Fruit fly (Drosophila melanogaster): ENCODE data around the gene b.

The b gene

dm6 chr2L:13838647-13839390 lies 17.8 kb downstream of the b start (continued):
- no peak for TF ChIP-seq dpn (GFP tag; optimal IDR thresholded peaks at IDR 0.05)
- TF ChIP-seq trem (tag; optimal IDR thresholded peaks at IDR 0.05): no peak
- no peak for TF ChIP-seq Trl (optimal IDR thresholded peaks at IDR 0.05)
- peak; percentile 19 for TF ChIP-seq Trl (GFP tag; optimal IDR thresholded peaks at IDR 0.05)
- no peak for TF ChIP-seq CrebB (tag; optimal IDR thresholded peaks at IDR 0.05)
- TF ChIP-seq lab (GFP tag; optimal IDR thresholded peaks at IDR 0.05): peak; percentile 67
- no peak for TF ChIP-seq CG2116 (GFP tag; optimal IDR thresholded peaks at IDR 0.05)
- peak; percentile 27 for TF ChIP-seq Hand (GFP tag; optimal IDR thresholded peaks at IDR 0.05)
- no peak for TF ChIP-seq fd3F (GFP tag; optimal IDR thresholded peaks at IDR 0.05)
- TF ChIP-seq CG8359 (GFP tag; optimal IDR thresholded peaks at IDR 0.05; ENCODE audit: borderline replicate concordance): no peak
- no peak for TF ChIP-seq CG18764 (GFP tag; optimal IDR thresholded peaks at IDR 0.05)
- TF ChIP-seq nmo (GFP tag; optimal IDR thresholded peaks at IDR 0.05): no peak
- TF ChIP-seq tup (GFP tag; optimal IDR thresholded peaks at IDR 0.05): no peak
- TF ChIP-seq CG14860 (GFP tag; IDR thresholded peaks at IDR 0.05; ENCODE audit: partially characterized antibody): no peak
- TF ChIP-seq grn (GFP tag; optimal IDR thresholded peaks at IDR 0.05): peak; percentile 82
- peak; percentile 0 for TF ChIP-seq CG10543 (GFP tag; optimal IDR thresholded peaks at IDR 0.05)
- TF ChIP-seq Bgb (GFP tag; IDR thresholded peaks at IDR 0.05; ENCODE audit: partially characterized antibody): no peak
- TF ChIP-seq CG13894 (tag; optimal IDR thresholded peaks at IDR 0.05): peak; percentile 54
- no peak for TF ChIP-seq ERR (GFP tag; optimal IDR thresholded peaks at IDR 0.05)
- TF ChIP-seq Nf-YA (GFP tag; IDR thresholded peaks at IDR 0.05): no peak
- no peak for TF ChIP-seq Atf-2 (GFP tag; optimal IDR thresholded peaks at IDR 0.05)
- no peak for TF ChIP-seq trh (GFP tag; optimal IDR thresholded peaks at IDR 0.05)
- TF ChIP-seq CG7963 (GFP tag; IDR thresholded peaks at IDR 0.05; ENCODE audit: partially characterized antibody): no peak
- no peak for TF ChIP-seq CG13123 (GFP tag; optimal IDR thresholded peaks at IDR 0.05)
- no peak for TF ChIP-seq CG6689 (GFP tag; IDR thresholded peaks at IDR 0.05)
- TF ChIP-seq CG2678 (tag; optimal IDR thresholded peaks at IDR 0.05): peak; percentile 66
- no peak for TF ChIP-seq CG18011 (GFP tag; optimal IDR thresholded peaks at IDR 0.05)
- no peak for TF ChIP-seq bcd (GFP tag; optimal IDR thresholded peaks at IDR 0.05)
- TF ChIP-seq CG15601 (tag; optimal IDR thresholded peaks at IDR 0.05): peak; percentile 9
- peak; percentile 72; the same call in 2 of the 4 replicates for TF ChIP-seq chinmo (GFP tag; IDR thresholded peaks at IDR 0.05; ENCODE audit: partially characterized antibody)
- no peak for TF ChIP-seq CG8388 (GFP tag; optimal IDR thresholded peaks at IDR 0.05)
- no peak for TF ChIP-seq CG4424 (GFP tag; optimal IDR thresholded peaks at IDR 0.05)
- no peak for TF ChIP-seq CG17612 (GFP tag; IDR thresholded peaks at IDR 0.05)
- TF ChIP-seq CG2202 (tag; optimal IDR thresholded peaks at IDR 0.05): peak; percentile 36
- TF ChIP-seq CG4360 (GFP tag; IDR thresholded peaks at IDR 0.05): peak; percentile 78
- TF ChIP-seq CG5245 (GFP tag; optimal IDR thresholded peaks at IDR 0.05): no peak
- peak; percentile 10 for TF ChIP-seq CG4820 (GFP tag; optimal IDR thresholded peaks at IDR 0.05)
- TF ChIP-seq CG3847 (GFP tag; IDR thresholded peaks at IDR 0.05): no peak
- TF ChIP-seq salm (tag; optimal IDR thresholded peaks at IDR 0.05): peak; percentile 22
- no peak; the same call in 1 of the 2 replicates for TF ChIP-seq CG14014 (GFP tag; IDR thresholded peaks at IDR 0.05)
- no peak for TF ChIP-seq CG3726 (GFP tag; IDR thresholded peaks at IDR 0.05)
- no peak for TF ChIP-seq CG4617 (GFP tag; optimal IDR thresholded peaks at IDR 0.05; ENCODE audit: borderline replicate concordance)
- no peak for TF ChIP-seq Neu2 (GFP tag; optimal IDR thresholded peaks at IDR 0.05; ENCODE audit: borderline replicate concordance)
- TF ChIP-seq crol (GFP tag; IDR thresholded peaks at IDR 0.05): no peak
- no peak for TF ChIP-seq esg (GFP tag; conservative IDR thresholded peaks at IDR 0.05)
- TF ChIP-seq CG42726 (GFP tag; IDR thresholded peaks at IDR 0.05; ENCODE audit: partially characterized antibody): no peak
- TF ChIP-seq NfI (GFP tag; optimal IDR thresholded peaks at IDR 0.05): no peak
- peak; percentile 14 for TF ChIP-seq CG8290 (GFP tag; optimal IDR thresholded peaks at IDR 0.05)
- TF ChIP-seq CG8290 (tag; optimal IDR thresholded peaks at IDR 0.05): peak in 1 of 2 experiments; percentile 55

Measured in whole organism, embryonic.